Fruit fly (Drosophila melanogaster) whole organism, embryonic: Measurements from ENCODE around the gene AsnRS.
A peak's percentile ranks its signal among the peaks of the same experiment; 100 is the strongest.

ENCODE experiments used
- CG10147 ChIP-seq: fragments of 200-800 bp; sonication (Bioruptor generic); optimal IDR thresholded peaks from 2 replicates; lab custom pipeline; 2019; ENCODE audit warnings: missing biosample characterization, mild to moderate bottlenecking, missing genetic modification characterization, moderate library complexity
- CG10565 ChIP-seq: fragments of 200-800 bp; sonication (Bioruptor generic); optimal IDR thresholded peaks from 3 replicates; lab custom pipeline; 2016; ENCODE audit warnings: missing biosample characterization, mild to moderate bottlenecking, missing genetic modification characterization
- CG12769 ChIP-seq: fragments of 200-800 bp; sonication (Bioruptor generic); optimal IDR thresholded peaks from 2 replicates; lab custom pipeline; 2019; ENCODE audit warnings: missing biosample characterization, mild to moderate bottlenecking, missing genetic modification characterization, moderate library complexity
- CG13775 ChIP-seq: fragments of 200-800 bp; sonication (Bioruptor generic); optimal IDR thresholded peaks from 3 replicates; lab custom pipeline; 2017; ENCODE audit warnings: missing biosample characterization, mild to moderate bottlenecking, missing genetic modification characterization
- CG14050 ChIP-seq: fragments of 200-800 bp; sonication (Bioruptor generic); IDR thresholded peaks from 3 replicates; pipeline ENCODE4 v1.3.6; 2022; ENCODE audit warnings: missing biosample characterization, missing genetic modification characterization
- CG1602 ChIP-seq: fragments of 200-800 bp; sonication (Bioruptor generic); optimal IDR thresholded peaks from 3 replicates; lab custom pipeline; 2016; ENCODE audit warnings: missing biosample characterization, missing genetic modification characterization
- CG1647 ChIP-seq: fragments of 200-800 bp; sonication (Bioruptor generic); optimal IDR thresholded peaks from 3 replicates; lab custom pipeline; 2016; ENCODE audit warnings: missing biosample characterization, missing genetic modification characterization
- CG17186 ChIP-seq: fragments of 200-800 bp; sonication (Bioruptor generic); optimal IDR thresholded peaks from 3 replicates; lab custom pipeline; 2017; ENCODE audit warnings: missing biosample characterization, missing genetic modification reagents, missing genetic modification characterization
- CG17385 ChIP-seq: fragments of 200-800 bp; sonication (Bioruptor generic); optimal IDR thresholded peaks from 3 replicates; lab custom pipeline; 2018; ENCODE audit warnings: missing biosample characterization, mild to moderate bottlenecking, missing genetic modification characterization
- CG17612 ChIP-seq: fragments of 200-800 bp; sonication (Bioruptor generic); IDR thresholded peaks from 2 replicates; pipeline ENCODE4 v1.3.6; 2022; ENCODE audit warnings: missing biosample characterization, missing genetic modification characterization
- CG18011 ChIP-seq: fragments of 200-800 bp; sonication (Bioruptor generic); optimal IDR thresholded peaks from 2 replicates; lab custom pipeline; 2017; ENCODE audit warnings: missing biosample characterization, missing genetic modification characterization, mild to moderate bottlenecking, moderate library complexity, missing genotype
- CG18262 ChIP-seq: fragments of 200-800 bp; optimal IDR thresholded peaks from 3 replicates; lab custom pipeline; 2019; ENCODE audit warnings: missing biosample characterization, mild to moderate bottlenecking, missing genetic modification characterization, moderate library complexity
- CG31441 ChIP-seq: fragments of 200-800 bp; sonication (Bioruptor generic); IDR thresholded peaks from 2 replicates; pipeline ENCODE4 v1.3.6; 2022; ENCODE audit warnings: missing biosample characterization, missing genetic modification characterization
- CG32532 ChIP-seq: fragments of 200-800 bp; sonication (Bioruptor generic); IDR thresholded peaks from 2 replicates; pipeline ENCODE4 v1.3.6; 2022; ENCODE audit warnings: missing biosample characterization, missing genetic modification characterization
- CG32772 ChIP-seq: fragments of 200-800 bp; sonication (Bioruptor generic); IDR thresholded peaks from 2 replicates; pipeline ENCODE4 v1.3.6; 2022; ENCODE audit warnings: missing biosample characterization, missing genetic modification characterization
- CG34422 ChIP-seq: fragments of 200-800 bp; sonication (Bioruptor generic); IDR thresholded peaks from 3 replicates; pipeline ENCODE4 v1.3.6; 2022; ENCODE audit warnings: missing biosample characterization, missing genetic modification characterization
- CG4424 ChIP-seq: fragments of 200-800 bp; sonication (Bioruptor generic); optimal IDR thresholded peaks from 3 replicates; lab custom pipeline; 2016; ENCODE audit warnings: missing biosample characterization, missing genetic modification characterization
- CG4707 ChIP-seq: fragments of 200-800 bp; sonication (Bioruptor generic); optimal IDR thresholded peaks from 2 replicates; lab custom pipeline; 2018; ENCODE audit warnings: missing biosample characterization, mild to moderate bottlenecking, missing genetic modification characterization, moderate library complexity
- CG6272 ChIP-seq: fragments of 200-800 bp; sonication (Bioruptor generic); IDR thresholded peaks from 2 replicates; pipeline ENCODE4 v1.3.6; 2022; ENCODE audit warnings: missing biosample characterization, missing genetic modification characterization
- CG6654 ChIP-seq: fragments of 200-800 bp; sonication (Bioruptor generic); optimal IDR thresholded peaks from 2 replicates; lab custom pipeline; 2017; ENCODE audit warnings: missing biosample characterization, mild to moderate bottlenecking, missing genetic modification characterization
- CG7372 ChIP-seq: fragments of 200-800 bp; sonication (Bioruptor generic); IDR thresholded peaks from 2 replicates; pipeline ENCODE4 v1.3.6; 2022; ENCODE audit warnings: missing biosample characterization, missing genetic modification characterization
- CG7963 ChIP-seq: fragments of 200-800 bp; sonication (Bioruptor generic); IDR thresholded peaks from 3 replicates; pipeline ENCODE4 v1.3.6; 2022; ENCODE audit warnings: missing biosample characterization, missing genetic modification characterization; ENCODE audit not compliant: partially characterized antibody
- CG9797 ChIP-seq: fragments of 200-800 bp; sonication (Bioruptor generic); optimal IDR thresholded peaks from 3 replicates; lab custom pipeline; 2018; ENCODE audit warnings: missing biosample characterization, mild to moderate bottlenecking, missing genetic modification characterization
- CTCF ChIP-seq: fragments of 200-800 bp; sonication (Bioruptor generic); optimal IDR thresholded peaks from 2 replicates; lab custom pipeline; 2017; ENCODE audit warnings: missing biosample characterization, mild to moderate bottlenecking, missing genetic modification characterization, moderate library complexity
- CoRest ChIP-seq: fragments of 200-800 bp; sonication (Bioruptor generic); optimal IDR thresholded peaks from 3 replicates; lab custom pipeline; 2018; ENCODE audit warnings: missing biosample characterization, mild to moderate bottlenecking, missing genetic modification characterization, moderate library complexity
- Drgx ChIP-seq: fragments of 200-800 bp; sonication (Bioruptor generic); IDR thresholded peaks from 2 replicates; pipeline ENCODE4 v1.3.6; 2022; ENCODE audit warnings: missing biosample characterization, missing genetic modification characterization
- E2f1 ChIP-seq: fragments of 200-800 bp; sonication (Bioruptor generic); IDR thresholded peaks from 2 replicates; pipeline ENCODE4 v1.3.6; 2022; ENCODE audit warnings: missing biosample characterization, missing genetic modification characterization
- ERR ChIP-seq: fragments of 200-800 bp; sonication (Bioruptor generic); optimal IDR thresholded peaks from 2 replicates; lab custom pipeline; 2016; ENCODE audit warnings: missing biosample characterization, missing genetic modification characterization
- Hand ChIP-seq: fragments of 200-800 bp; sonication (Bioruptor generic); optimal IDR thresholded peaks from 2 replicates; lab custom pipeline; 2017; ENCODE audit warnings: mild to moderate bottlenecking, missing biosample characterization, missing genetic modification reagents, missing genetic modification characterization
- HmgZ ChIP-seq: fragments of 200-800 bp; sonication (Bioruptor generic); optimal IDR thresholded peaks from 2 replicates; lab custom pipeline; 2018; ENCODE audit warnings: missing biosample characterization, mild to moderate bottlenecking, missing genetic modification characterization
- Hmr ChIP-seq: fragments of 200-800 bp; sonication (Bioruptor generic); optimal IDR thresholded peaks from 3 replicates; lab custom pipeline; 2017; ENCODE audit warnings: mild to moderate bottlenecking, missing biosample characterization, missing genetic modification reagents, missing genetic modification characterization
- Jarid2 ChIP-seq: fragments of 200-800 bp; sonication (Bioruptor generic); optimal IDR thresholded peaks from 3 replicates; lab custom pipeline; 2017; ENCODE audit warnings: mild to moderate bottlenecking, missing biosample characterization, missing genetic modification reagents, missing genetic modification characterization
- MTF-1 ChIP-seq: fragments of 200-800 bp; sonication (Bioruptor generic); optimal IDR thresholded peaks from 2 replicates; lab custom pipeline; 2018; ENCODE audit warnings: missing biosample characterization, mild to moderate bottlenecking, missing genetic modification characterization, borderline replicate concordance
- Mad ChIP-seq: fragments of 200-800 bp; sonication (Bioruptor generic); optimal IDR thresholded peaks from 2 replicates; lab custom pipeline; 2016; ENCODE audit warnings: missing biosample characterization, missing genetic modification characterization
- Sry-β ChIP-seq: fragments of 200-800 bp; sonication (Bioruptor generic); optimal IDR thresholded peaks from 2 replicates; lab custom pipeline; 2018; ENCODE audit warnings: missing biosample characterization, mild to moderate bottlenecking, missing genetic modification characterization, moderate library complexity
- Taf1 ChIP-seq: fragments of 200-800 bp; sonication (Bioruptor generic); IDR thresholded peaks from 2 replicates; pipeline ENCODE4 v1.3.6; 2022; ENCODE audit warnings: missing biosample characterization, missing genetic modification characterization
- ap ChIP-seq: fragments of 200-800 bp; sonication (Bioruptor generic); IDR thresholded peaks from 2 replicates; pipeline ENCODE4 v1.3.6; 2022; ENCODE audit warnings: missing biosample characterization, missing genetic modification characterization
- ash1 ChIP-seq: fragments of 200-800 bp; sonication (Bioruptor generic); optimal IDR thresholded peaks from 2 replicates; lab custom pipeline; 2018; ENCODE audit warnings: missing biosample characterization, mild to moderate bottlenecking, missing genetic modification characterization
- btn ChIP-seq: fragments of 200-800 bp; sonication (Bioruptor generic); optimal IDR thresholded peaks from 2 replicates; lab custom pipeline; 2016; ENCODE audit warnings: missing biosample characterization, missing genetic modification characterization
- fd3F ChIP-seq: fragments of 200-800 bp; sonication (Bioruptor generic); optimal IDR thresholded peaks from 2 replicates; lab custom pipeline; 2018; ENCODE audit warnings: missing biosample characterization, mild to moderate bottlenecking, missing genetic modification characterization, moderate library complexity
- jigr1 ChIP-seq: fragments of 200-800 bp; sonication (Bioruptor generic); IDR thresholded peaks from 3 replicates; pipeline ENCODE4 v1.3.6; 2022; ENCODE audit warnings: missing biosample characterization, missing genetic modification characterization
- ken ChIP-seq: fragments of 200-800 bp; sonication (Bioruptor generic); IDR thresholded peaks from 3 replicates; pipeline ENCODE4 v1.3.6; 2022; ENCODE audit warnings: missing biosample characterization, missing genetic modification characterization
- maf-S ChIP-seq: fragments of 200-800 bp; sonication (Bioruptor generic); optimal IDR thresholded peaks from 2 replicates; lab custom pipeline; 2016; ENCODE audit warnings: missing biosample characterization, missing genetic modification characterization
- odd ChIP-seq: fragments of 200-800 bp; sonication (Bioruptor generic); optimal IDR thresholded peaks from 2 replicates; lab custom pipeline; 2017; ENCODE audit warnings: missing biosample characterization, mild to moderate bottlenecking, missing genetic modification characterization
- p53 ChIP-seq: fragments of 200-800 bp; sonication (Bioruptor generic); optimal IDR thresholded peaks from 2 replicates; lab custom pipeline; 2016; ENCODE audit warnings: missing biosample characterization, missing genetic modification characterization
- peb ChIP-seq: fragments of 200-800 bp; sonication (Bioruptor generic); IDR thresholded peaks from 2 replicates; pipeline ENCODE4 v1.3.6; 2022; ENCODE audit warnings: missing biosample characterization, missing genetic modification characterization
- slp2 ChIP-seq: fragments of 200-800 bp; sonication (Bioruptor generic); optimal IDR thresholded peaks from 2 replicates; lab custom pipeline; 2016; ENCODE audit warnings: missing biosample characterization, missing genetic modification characterization
- tap ChIP-seq: fragments of 200-800 bp; optimal IDR thresholded peaks from 3 replicates; lab custom pipeline; 2019; ENCODE audit warnings: missing biosample characterization, mild to moderate bottlenecking, missing genetic modification characterization, moderate library complexity
- usp ChIP-seq: fragments of >200 bp; optimal IDR thresholded peaks from 2 replicates; lab custom pipeline; 2017; ENCODE audit warnings: missing biosample characterization, missing genetic modification characterization
- wdn ChIP-seq: fragments of 200-800 bp; sonication (Bioruptor generic); IDR thresholded peaks from 2 replicates; pipeline ENCODE4 v1.3.6; 2022; ENCODE audit warnings: missing biosample characterization, missing genetic modification characterization
- zfh2 ChIP-seq: fragments of 200-800 bp; sonication (Bioruptor generic); optimal IDR thresholded peaks from 2 replicates; lab custom pipeline; 2016; ENCODE audit warnings: missing biosample characterization, missing genetic modification characterization

AsnRS gene

DNA sequence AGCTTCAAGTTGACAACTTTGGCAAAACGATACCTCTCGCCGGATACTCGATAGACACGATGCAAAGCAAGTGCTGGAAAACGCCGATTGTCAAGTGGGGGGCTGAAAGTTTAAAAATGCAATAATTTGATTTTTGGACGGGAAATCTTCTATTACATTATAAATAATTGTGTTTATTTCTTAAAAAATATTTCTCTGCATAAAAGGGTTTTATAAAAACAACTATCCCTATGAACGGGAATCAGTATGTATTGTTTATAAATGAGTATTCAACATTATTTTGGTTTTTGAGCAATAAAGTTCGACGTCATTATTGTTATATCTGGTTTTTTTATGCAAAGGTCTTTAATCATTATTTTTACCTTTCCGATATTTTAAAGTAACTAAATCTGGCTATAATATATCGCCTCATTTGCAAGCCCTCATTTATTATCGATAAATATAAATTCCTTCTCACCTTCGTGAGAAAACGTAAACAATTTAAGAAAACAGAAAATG, at the start of gene AsnRS, which contains the start of gene DCTN6-p27 (continued):
- peak; percentile 71 for TF ChIP-seq CG18262 (tag; lab: Kevin White, UChicago)
- TF ChIP-seq CG17186 (GFP tag; lab: Kevin White, UChicago), result peak; percentile 30
- peak; percentile 57 for TF ChIP-seq maf-S (GFP tag; lab: Kevin White, UChicago)
- TF ChIP-seq CG4707, result no peak
- peak; percentile 80 for TF ChIP-seq CG32532 (GFP tag; lab: Robert Waterston, UW)
- TF ChIP-seq Hand (GFP tag; lab: Kevin White, UChicago), result peak; percentile 38
- TF ChIP-seq ERR, result peak; percentile 36
- TF ChIP-seq usp (GFP tag; lab: Kevin White, UChicago), result no peak
- TF ChIP-seq HmgZ (tag; lab: Kevin White, UChicago), result peak; percentile 69
- no peak; the same call in 1 of the 2 replicates for TF ChIP-seq ap (GFP tag; lab: Robert Waterston, UW)
- TF ChIP-seq jigr1 (GFP tag; lab: Robert Waterston, UW), result peak; percentile 25; the same call in 1 of the 3 replicates
- no peak for TF ChIP-seq CTCF
- TF ChIP-seq CG32772 (GFP tag; lab: Robert Waterston, UW), result 0 out of 2 replicates have a peak, but pooled peaks have one; percentile 19
- TF ChIP-seq Jarid2 (GFP tag; lab: Kevin White, UChicago), result peak; percentile 12
- TF ChIP-seq CG17385, result peak; percentile 67
- TF ChIP-seq E2f1, result peak; percentile 49; the same call in 1 of the 2 replicates
- no peak for TF ChIP-seq CG10565 (GFP tag; lab: Kevin White, UChicago)
- TF ChIP-seq ash1 (GFP tag; lab: Kevin White, UChicago), result no peak
- TF ChIP-seq MTF-1 (GFP tag; lab: Kevin White, UChicago), result no peak
- peak; percentile 56 for TF ChIP-seq fd3F (GFP tag; lab: Kevin White, UChicago)
- TF ChIP-seq CG17612, result no peak
- peak; percentile 63; the same call in 1 of the 2 replicates for TF ChIP-seq CG6272 (GFP tag; lab: Robert Waterston, UW)
- TF ChIP-seq CG1602 (GFP tag; lab: Kevin White, UChicago), result peak; percentile 67
- no peak for TF ChIP-seq tap (tag; lab: Kevin White, UChicago)
- TF ChIP-seq CG34422 (GFP tag; lab: Robert Waterston, UW), result 0 out of 3 replicates have a peak, but pooled peaks have one; percentile 57
- peak; percentile 57 for TF ChIP-seq CG18011 (GFP tag; lab: Kevin White, UChicago)
- TF ChIP-seq wdn (GFP tag; lab: Robert Waterston, UW), result 0 out of 2 replicates have a peak, but pooled peaks have one; percentile 19
- TF ChIP-seq Hmr (GFP tag; lab: Kevin White, UChicago), result peak; percentile 66
- peak; percentile 67; the same call in 2 of the 3 replicates for TF ChIP-seq ken (GFP tag; lab: Robert Waterston, UW)
- no peak for TF ChIP-seq peb (GFP tag; lab: Robert Waterston, UW)
- TF ChIP-seq btn (GFP tag; lab: Kevin White, UChicago), result no peak
- no peak for TF ChIP-seq CG7372 (GFP tag; lab: Robert Waterston, UW)
- peak; percentile 42 for TF ChIP-seq CG10147 (GFP tag; lab: Kevin White, UChicago)
- 0 out of 2 replicates have a peak, but pooled peaks have one; percentile 38 for TF ChIP-seq Drgx (GFP tag; lab: Robert Waterston, UW)
- peak; percentile 59 for TF ChIP-seq Mad (GFP tag; lab: Kevin White, UChicago)
- TF ChIP-seq CG13775 (GFP tag; lab: Kevin White, UChicago), result peak; percentile 79
- peak; percentile 75 for TF ChIP-seq CoRest (tag; lab: Kevin White, UChicago)
- no peak for TF ChIP-seq p53 (GFP tag; lab: Kevin White, UChicago)
- peak; percentile 6 for TF ChIP-seq CG9797 (GFP tag; lab: Kevin White, UChicago)
- peak; percentile 79 for TF ChIP-seq zfh2 (GFP tag; lab: Kevin White, UChicago)
- peak; percentile 70 for TF ChIP-seq CG31441 (GFP tag; lab: Robert Waterston, UW)
- TF ChIP-seq odd (GFP tag; lab: Kevin White, UChicago), result no peak
- TF ChIP-seq CG12769 (tag; lab: Kevin White, UChicago), result no peak
- TF ChIP-seq CG1647 (GFP tag; lab: Kevin White, UChicago), result peak; percentile 49
- peak; percentile 17; the same call in 1 of the 3 replicates for TF ChIP-seq CG7963 (GFP tag; lab: Robert Waterston, UW)
- TF ChIP-seq slp2 (GFP tag; lab: Kevin White, UChicago), result peak; percentile 23
- TF ChIP-seq CG14050 (GFP tag; lab: Robert Waterston, UW), result peak; percentile 31; the same call in 2 of the 3 replicates
- no peak for TF ChIP-seq Taf1 (GFP tag; lab: Robert Waterston, UW)
- TF ChIP-seq CG6654 (GFP tag; lab: Kevin White, UChicago), result peak; percentile 11
- peak; percentile 75 for TF ChIP-seq CG4424 (GFP tag; lab: Kevin White, UChicago)
- TF ChIP-seq Sry-β, result peak; percentile 81
